Worm (Caenorhabditis elegans) whole organism, L4/young adult: ENCODE data around the gene deg-1.

Experiments
- dao-5 ChIP-seq: sonication (generic microtip); optimal IDR thresholded peaks from 2 replicates; lab custom pipeline; 2016; ENCODE audit warnings: missing genotype, missing genetic modification characterization, moderate library complexity, missing compliant biosample characterization
- him-1 ChIP-seq: sonication (generic microtip); optimal IDR thresholded peaks from 2 replicates; lab custom pipeline; 2016; ENCODE audit warnings: missing genotype, missing genetic modification reagents, missing genetic modification characterization, missing compliant biosample characterization

- TF ChIP-seq dao-5 (tag; lab: Kevin White, UChicago) (no peak), him-1 (no peak)
Observed at ce11 chrX:7743939-7744338, 8.9 kb upstream of the deg-1 start, which contains the start of gene ref-2.
